Worm (Caenorhabditis elegans) whole organism, young adult: ENCODE data around the gene Y116A8A.6.

ENCODE experiments used
- B0261.1 ChIP-seq: sonication (generic microtip); optimal IDR thresholded peaks from 2 replicates; lab custom pipeline; 2016; ENCODE audit warnings: mild to moderate bottlenecking, missing genetic modification characterization, moderate library complexity, missing compliant biosample characterization
- F39B2.1 ChIP-seq: fragments of 200-800 bp; sonication (Bioruptor generic); IDR thresholded peaks from 2 replicates; pipeline ENCODE4 v1.3.6; 2022; ENCODE audit warnings: missing genetic modification reagents, missing genetic modification characterization, missing compliant biosample characterization
- efl-1 ChIP-seq: fragments of 150-350 bp; optimal IDR thresholded peaks from 2 replicates; lab custom pipeline; 2014; ENCODE audit warnings: missing biosample characterization, missing genetic modification reagents, missing genetic modification characterization
- lir-1 ChIP-seq: fragments of 200-800 bp; sonication (Bioruptor generic); conservative IDR thresholded peaks from 2 replicates; pipeline ENCODE4 v1.3.6; 2022; ENCODE audit warnings: missing genetic modification reagents, missing genetic modification characterization, missing compliant biosample characterization
- nhr-80 ChIP-seq: sonication (generic microtip); optimal IDR thresholded peaks from 2 replicates; lab custom pipeline; 2016; ENCODE audit warnings: missing genetic modification characterization, missing compliant biosample characterization
- rcor-1 ChIP-seq: fragments of 200-800 bp; sonication (Bioruptor generic); IDR thresholded peaks from 2 replicates; pipeline ENCODE4 v1.3.6; 2022; ENCODE audit warnings: missing genetic modification reagents, missing genetic modification characterization, missing compliant biosample characterization
- unc-62 ChIP-seq: fragments of 150-350 bp; optimal IDR thresholded peaks from 2 replicates; lab custom pipeline; 2014; ENCODE audit warnings: missing biosample characterization, missing genetic modification reagents, missing genetic modification characterization

DNA sequence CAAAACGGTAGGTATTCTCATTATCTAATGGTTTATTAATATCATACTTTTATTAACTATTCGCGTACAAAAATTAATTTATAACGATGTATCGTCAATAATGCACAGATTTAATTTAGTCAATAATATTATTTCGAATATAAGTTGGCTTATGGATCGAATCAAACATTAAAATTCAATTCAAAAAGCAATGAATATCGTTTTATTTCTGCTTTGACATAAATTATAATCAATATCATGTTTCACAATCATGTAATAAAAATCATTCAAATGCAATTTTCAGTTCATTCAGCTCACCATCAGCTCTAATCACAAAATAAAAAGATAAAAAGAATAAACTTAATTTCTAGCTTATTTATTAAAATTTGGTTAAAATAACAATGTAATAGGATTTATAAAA is at the start of gene Y116A8A.6:
- no peak for TF ChIP-seq rcor-1
- TF ChIP-seq unc-62 (GFP tag; lab: Kevin White, UChicago) = no peak
- TF ChIP-seq lir-1 (GFP tag; lab: Robert Waterston, UW) = no peak
- TF ChIP-seq B0261.1 = no peak
- no peak for TF ChIP-seq nhr-80
- no peak for TF ChIP-seq F39B2.1 (GFP tag; lab: Robert Waterston, UW)
- TF ChIP-seq efl-1 (GFP tag; lab: Kevin White, UChicago) = no peak
